Fruit fly (Drosophila melanogaster) whole organism, adult: ENCODE data around the gene exex.

ENCODE experiments used
- CG11617 ChIP-seq: fragments of 200-800 bp; sonication (Bioruptor generic); optimal IDR thresholded peaks from 2 replicates; lab custom pipeline; 2017; ENCODE audit warnings: mild to moderate bottlenecking, missing biosample characterization, missing genetic modification reagents, missing genetic modification characterization
- CG33017 ChIP-seq: fragments of 200-800 bp; sonication (Bioruptor generic); optimal IDR thresholded peaks from 2 replicates; lab custom pipeline; 2018; ENCODE audit warnings: missing biosample characterization, mild to moderate bottlenecking, missing genetic modification characterization, moderate library complexity
- CG5204 ChIP-seq: fragments of 200-800 bp; sonication (Bioruptor generic); optimal IDR thresholded peaks from 2 replicates; lab custom pipeline; 2016; ENCODE audit warnings: missing biosample characterization, missing genetic modification characterization
- CG7101 ChIP-seq: fragments of 200-800 bp; sonication (Bioruptor generic); optimal IDR thresholded peaks from 2 replicates; lab custom pipeline; 2018; ENCODE audit warnings: missing biosample characterization, mild to moderate bottlenecking, missing genetic modification characterization, moderate library complexity
- cic ChIP-seq: fragments of 200-800 bp; sonication (Bioruptor generic); optimal IDR thresholded peaks from 2 replicates; lab custom pipeline; 2017; ENCODE audit warnings: missing biosample characterization, mild to moderate bottlenecking, missing genetic modification characterization, moderate library complexity

DNA sequence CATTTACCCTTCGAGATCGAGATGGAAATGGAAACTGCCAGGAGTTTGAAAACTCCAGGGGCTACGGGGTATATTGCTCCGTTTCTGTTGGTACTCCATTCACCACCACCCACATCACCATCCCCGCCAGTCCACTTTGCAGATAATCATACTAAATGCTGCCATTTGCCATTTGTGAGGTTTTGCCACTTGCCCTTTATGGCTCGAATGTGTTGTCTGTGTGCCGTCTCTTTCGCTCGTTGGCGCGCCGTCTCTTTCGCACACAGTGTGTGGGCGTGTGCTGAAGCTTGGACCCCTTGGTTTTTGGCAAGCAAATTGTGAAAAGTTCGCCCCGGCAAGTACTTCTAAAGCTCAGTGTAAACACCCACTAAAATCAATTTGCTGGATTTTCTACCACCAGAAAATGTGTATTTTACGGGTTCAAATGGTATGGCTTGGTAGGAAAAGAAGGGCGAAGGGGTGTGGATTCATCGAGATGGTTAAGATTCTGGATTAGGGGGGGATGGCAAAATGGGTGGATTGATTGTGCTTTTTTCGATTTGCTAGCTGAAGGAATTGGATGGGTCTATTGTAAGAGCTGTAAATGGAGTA, 10.7 kb downstream of the exex start:
- TF ChIP-seq cic (GFP tag; lab: Kevin White, UChicago) (no peak), CG33017 (tag; lab: Kevin White, UChicago) (no peak), CG5204 (GFP tag; lab: Kevin White, UChicago) (no peak), CG7101 (no peak), CG11617 (GFP tag; lab: Kevin White, UChicago) (no peak)
